Worm (Caenorhabditis elegans) whole organism, L1 larva: ENCODE data around the gene mrps-33.

Source experiments
- aly-2 ChIP-seq: fragments of 150-350 bp; optimal IDR thresholded peaks from 2 replicates; lab custom pipeline; 2014; ENCODE audit warnings: missing biosample characterization, missing genetic modification characterization
- ceh-88 ChIP-seq: fragments of 200-800 bp; sonication (Bioruptor generic); IDR thresholded peaks from 2 replicates; pipeline ENCODE4 v1.3.6; 2022; ENCODE audit warnings: missing genetic modification characterization, missing compliant biosample characterization
- dpl-1 ChIP-seq, 3 experiments: fragments of 150-350 bp in 2 of 3; sonication (generic microtip) in 1 of 3; optimal IDR thresholded peaks; 2 replicates each; lab custom pipeline; 2014 to 2017; ENCODE audit warnings: missing biosample characterization in 3 of 3, missing genetic modification characterization in 3 of 3, missing genetic modification reagents in 3 of 3
- egl-13 ChIP-seq: sonication (generic microtip); optimal IDR thresholded peaks from 2 replicates; lab custom pipeline; 2016; ENCODE audit warnings: missing genotype, missing genetic modification reagents, missing genetic modification characterization, missing compliant biosample characterization
- elt-3 ChIP-seq, 6 experiments: fragments of 150-350 bp in 1 of 6; sonication (generic microtip); optimal IDR thresholded peaks; 2 replicates each; lab custom pipeline; 2017 to 2018; ENCODE audit warnings: missing biosample characterization in 6 of 6, missing genetic modification characterization in 6 of 6, inconsistent platforms in 1 of 6
- fos-1 ChIP-seq: fragments of 150-350 bp; optimal IDR thresholded peaks from 2 replicates; lab custom pipeline; 2014; ENCODE audit warnings: missing biosample characterization, missing genetic modification characterization
- jun-1 ChIP-seq: fragments of 150-350 bp; optimal IDR thresholded peaks from 2 replicates; lab custom pipeline; 2014; ENCODE audit warnings: missing biosample characterization, missing genetic modification reagents, missing genetic modification characterization
- mab-9 ChIP-seq: fragments of 200-800 bp; sonication (Bioruptor generic); IDR thresholded peaks from 2 replicates; pipeline ENCODE4 v1.3.6; 2022; ENCODE audit warnings: missing genetic modification reagents, missing genetic modification characterization, missing compliant biosample characterization
- nhr-77 ChIP-seq: fragments of 150-350 bp; optimal IDR thresholded peaks from 2 replicates; lab custom pipeline; 2014; ENCODE audit warnings: missing biosample characterization, missing genetic modification characterization
- unc-62 ChIP-seq: fragments of 150-350 bp; optimal IDR thresholded peaks from 2 replicates; lab custom pipeline; 2014; ENCODE audit warnings: missing biosample characterization, missing genetic modification reagents, missing genetic modification characterization
- zag-1 ChIP-seq: fragments of 150-350 bp; optimal IDR thresholded peaks from 2 replicates; lab custom pipeline; 2014; ENCODE audit warnings: missing biosample characterization, missing genetic modification characterization
- ztf-11 ChIP-seq, 2 experiments: sonication (generic microtip); optimal IDR thresholded peaks; 2 replicates each; lab custom pipeline; 2016 to 2017; ENCODE audit warnings: missing genetic modification characterization in 2 of 2, missing biosample characterization in 1 of 2, missing compliant biosample characterization in 1 of 2
- ztf-4 ChIP-seq: fragments of 150-350 bp; optimal IDR thresholded peaks from 2 replicates; lab custom pipeline; 2014; ENCODE audit warnings: missing biosample characterization, missing genetic modification characterization

DNA sequence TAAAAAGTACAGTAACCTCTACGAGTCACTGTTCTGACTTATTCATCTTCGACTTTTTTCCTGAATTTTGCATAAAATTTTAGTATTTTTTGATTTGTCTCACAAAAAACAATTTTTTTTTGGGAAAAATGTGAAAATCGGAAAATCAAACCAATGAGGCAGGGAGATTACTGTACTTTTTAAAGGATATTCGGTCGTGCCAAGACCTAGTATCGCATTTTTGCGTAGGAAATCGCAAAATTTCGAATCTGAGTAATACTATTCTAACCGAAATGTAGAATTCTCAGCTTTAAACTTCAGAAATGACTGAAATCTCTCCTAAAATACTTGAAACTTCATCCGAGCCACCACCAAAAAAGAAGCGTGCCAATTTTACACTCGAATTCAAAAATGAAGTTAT, 2.0 kb downstream of the mrps-33 start, which contains the start of gene F21D5.4:
- no peak for TF ChIP-seq zag-1 (tag; lab: Kevin White, UChicago)
- no peak for TF ChIP-seq ceh-88 (GFP tag; lab: Robert Waterston, UW)
- no peak for TF ChIP-seq ztf-11 (tag; optimal IDR thresholded peaks at IDR 0.05; lab: Kevin White, UChicago)
- no peak for TF ChIP-seq elt-3 (tag; optimal IDR thresholded peaks at IDR 0.05; lab: Kevin White, UChicago)
- TF ChIP-seq mab-9 (GFP tag; lab: Robert Waterston, UW), result no peak
- no peak for TF ChIP-seq egl-13 (tag; lab: Kevin White, UChicago)
- TF ChIP-seq jun-1 (tag; lab: Kevin White, UChicago), result no peak
- no peak for TF ChIP-seq nhr-77 (tag; lab: Kevin White, UChicago)
- TF ChIP-seq unc-62 (GFP tag; lab: Kevin White, UChicago), result no peak
- no peak for TF ChIP-seq ztf-4 (tag; lab: Kevin White, UChicago)
- no peak for TF ChIP-seq dpl-1 (GFP tag; optimal IDR thresholded peaks at IDR 0.05; lab: Kevin White, UChicago)
- TF ChIP-seq fos-1 (tag; lab: Kevin White, UChicago), result no peak
- TF ChIP-seq aly-2 (tag; lab: Kevin White, UChicago), result no peak
